Worm (Caenorhabditis elegans): ENCODE results near the gene C17C3.15.

The C17C3.15 gene

ce11 chrII:5577060-5577459 lies 6.6 kb downstream of the C17C3.15 start (continued):
- no peak for TF ChIP-seq egl-27 (tag; optimal IDR thresholded peaks at IDR 0.05)
- peak; percentile 56 for TF ChIP-seq dmd-9 (GFP tag; IDR thresholded peaks at IDR 0.05)
- TF ChIP-seq spr-1 (tag; optimal IDR thresholded peaks at IDR 0.05) = peak; percentile 11
- no peak for TF ChIP-seq ZK337.2 (GFP tag; IDR thresholded peaks at IDR 0.05)
- TF ChIP-seq mdl-1 (tag; optimal IDR thresholded peaks at IDR 0.05) = no peak
- no peak for TF ChIP-seq unc-39 (tag; optimal IDR thresholded peaks at IDR 0.05)
- peak; percentile 41 for TF ChIP-seq duxl-1 (tag; optimal IDR thresholded peaks at IDR 0.05; ENCODE audit: poor library complexity)
- peak; percentile 59 for TF ChIP-seq dmd-6 (GFP tag; IDR thresholded peaks at IDR 0.05)

DNA sequence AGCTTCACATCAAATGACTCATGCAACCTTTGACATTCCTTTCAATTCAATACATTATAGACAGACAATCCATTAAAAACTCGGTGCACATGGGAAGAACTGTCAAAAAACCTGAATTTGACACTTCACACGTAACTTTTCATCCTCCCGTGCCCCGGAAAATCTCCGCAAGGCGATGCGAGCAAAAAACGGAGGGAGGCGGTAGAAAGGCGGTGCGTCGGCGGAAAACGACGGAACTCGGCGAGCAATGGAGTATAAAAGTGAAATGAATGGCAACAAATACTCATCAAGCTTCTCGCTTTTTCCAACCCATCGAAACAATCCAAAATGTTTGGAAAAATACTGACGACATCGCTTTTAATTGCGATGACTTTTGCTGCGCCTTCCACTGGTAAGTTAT lies 7.6 kb downstream of the C17C3.15 start, which contains the start of gene T25E4.1:
Gene T25E4.1 (plus strand): TSS at position 301 of the 400 bp plus-strand sequence.
- TF ChIP-seq nhr-111 (GFP tag; optimal IDR thresholded peaks at IDR 0.05) = no peak
- TF ChIP-seq ceh-82 (tag; optimal IDR thresholded peaks at IDR 0.05) = no peak
- TF ChIP-seq ceh-62 (tag; optimal IDR thresholded peaks at IDR 0.05) = no peak
- no peak for TF ChIP-seq unc-39 (tag; optimal IDR thresholded peaks at IDR 0.05)
- no peak for TF ChIP-seq ceh-20 (GFP tag; IDR thresholded peaks at IDR 0.05)
- no peak for TF ChIP-seq zip-2 (tag; optimal IDR thresholded peaks at IDR 0.05)
- TF ChIP-seq daf-19 (GFP tag; conservative IDR thresholded peaks at IDR 0.05) = no peak
- no peak for TF ChIP-seq arid-1 (GFP tag; conservative IDR thresholded peaks at IDR 0.05)
- no peak for TF ChIP-seq daf-12 (tag; optimal IDR thresholded peaks at IDR 0.05)
- no peak for TF ChIP-seq unc-62 (GFP tag; optimal IDR thresholded peaks at IDR 0.05 in 1 of 2)
- no peak for TF ChIP-seq unc-62 (tag; optimal IDR thresholded peaks at IDR 0.05)
- TF ChIP-seq egl-43 (GFP tag; IDR thresholded peaks at IDR 0.05) = no peak
- TF ChIP-seq lin-1 (GFP tag; IDR thresholded peaks at IDR 0.05) = no peak
- no peak for TF ChIP-seq nhr-11 (tag; optimal IDR thresholded peaks at IDR 0.05)
- no peak for TF ChIP-seq spr-3 (GFP tag; optimal IDR thresholded peaks at IDR 0.05)
- no peak for TF ChIP-seq lin-38 (GFP tag; IDR thresholded peaks at IDR 0.05)
- TF ChIP-seq hlh-11 (tag; optimal IDR thresholded peaks at IDR 0.05) = no peak
- no peak for TF ChIP-seq aha-1 (tag)
- no peak for TF ChIP-seq unc-130 (GFP tag; optimal IDR thresholded peaks at IDR 0.05)
- TF ChIP-seq daf-8 (GFP tag; IDR thresholded peaks at IDR 0.05) = no peak
- no peak for TF ChIP-seq tra-1 (GFP tag; IDR thresholded peaks at IDR 0.05)

ce11 chrII:5578714-5579113 lies 8.3 kb downstream of the C17C3.15 start:
- TF ChIP-seq set-16 (GFP tag; IDR thresholded peaks at IDR 0.05) = peak; percentile 83
- TF ChIP-seq aly-2 (tag; optimal IDR thresholded peaks at IDR 0.05) = no peak

DNA sequence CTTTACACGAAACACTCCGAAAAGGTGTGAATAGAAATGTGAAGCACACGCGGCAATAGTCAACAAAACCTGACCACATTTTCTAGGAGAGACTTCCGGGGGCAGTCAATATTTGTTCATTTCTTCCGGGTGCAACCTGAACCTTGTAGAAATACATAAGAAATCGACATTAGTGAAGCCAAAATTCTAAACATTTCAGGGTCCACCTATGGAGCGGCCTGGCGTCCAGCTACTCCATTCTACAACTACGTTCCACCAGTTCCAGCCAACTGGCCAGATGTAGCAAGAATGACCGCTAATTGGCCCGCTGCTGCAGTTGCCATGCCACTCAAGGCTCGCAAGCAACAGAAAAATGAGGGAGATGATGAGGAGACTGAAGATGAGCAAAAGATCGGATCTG lies 8.8 kb downstream of the C17C3.15 start:
- TF ChIP-seq ceh-28 (tag; optimal IDR thresholded peaks at IDR 0.05) = no peak
- TF ChIP-seq ama-1 (optimal IDR thresholded peaks at IDR 0.05) = no peak
- no peak for TF ChIP-seq lin-13 (GFP tag; optimal IDR thresholded peaks at IDR 0.05)
- TF ChIP-seq aha-1 (tag) = peak; percentile 76
- no peak for TF ChIP-seq lin-29 (GFP tag; IDR thresholded peaks at IDR 0.05)
- TF ChIP-seq nhr-77 (tag; optimal IDR thresholded peaks at IDR 0.05) = no peak
- TF ChIP-seq mep-1 (tag; optimal IDR thresholded peaks at IDR 0.05) = no peak
- TF ChIP-seq pha-4 (GFP tag; IDR thresholded peaks at IDR 0.05) = no peak
- no peak for TF ChIP-seq pha-4 (tag; optimal IDR thresholded peaks at IDR 0.05)
- TF ChIP-seq dve-1 (tag; optimal IDR thresholded peaks at IDR 0.05; ENCODE audit: insufficient read depth) = no peak
